Worm (Caenorhabditis elegans): ENCODE results near the gene F54C9.14.

The F54C9.14 gene

DNA sequence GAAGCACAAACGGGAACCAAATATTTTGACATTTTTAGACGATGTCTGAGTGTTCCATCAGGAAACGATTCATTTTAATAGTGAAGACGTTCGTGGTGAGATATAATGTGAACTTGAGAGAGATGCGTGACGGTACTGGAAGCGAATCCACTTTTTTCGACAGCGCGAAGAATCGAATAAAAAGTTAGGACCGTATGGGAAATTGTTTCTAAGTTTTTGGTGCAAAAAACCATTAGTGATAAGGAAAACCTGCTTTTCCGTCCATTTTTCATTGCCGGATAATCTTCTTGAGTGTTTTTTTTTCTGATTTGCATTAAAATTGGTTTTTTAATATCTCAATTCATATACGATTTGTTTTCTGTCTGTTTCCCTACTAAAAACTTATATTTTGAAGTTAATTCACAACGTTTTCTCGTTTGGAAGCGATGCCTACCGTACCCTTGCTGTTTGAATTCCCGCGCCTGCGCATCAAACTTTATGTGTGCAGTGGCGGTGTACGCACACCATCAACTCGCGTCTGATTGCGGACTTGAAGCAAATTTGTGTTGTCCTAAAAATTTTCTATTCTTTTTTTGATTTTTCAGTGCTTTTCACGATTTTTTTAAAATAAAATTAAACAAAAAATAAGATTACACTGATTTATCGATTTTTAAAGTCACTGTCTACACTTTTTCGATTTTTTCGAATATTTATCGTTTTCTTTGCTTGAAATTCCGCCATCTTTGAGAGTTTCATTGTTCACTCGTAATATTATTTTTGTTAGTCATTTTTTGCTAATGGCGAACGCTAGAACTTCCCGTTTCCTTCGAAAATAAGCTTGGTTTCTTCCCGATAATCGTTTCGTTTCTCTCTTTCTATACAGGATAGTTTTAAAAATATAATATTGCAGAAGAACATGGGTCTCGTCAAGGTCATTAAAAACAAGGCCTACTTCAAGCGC is 7.2 kb downstream of the F54C9.14 start, which contains the start of the genes col-38 and rpl-5 (continued):
- TF ChIP-seq ceh-16 (tag; optimal IDR thresholded peaks at IDR 0.05), result peak; percentile 66
- TF ChIP-seq gmeb-1 (tag; optimal IDR thresholded peaks at IDR 0.05), result peak; percentile 97
- peak; percentile 96 for TF ChIP-seq crh-2 (tag; optimal IDR thresholded peaks at IDR 0.05)
- peak; percentile 98 for TF ChIP-seq C34F6.9 (tag; optimal IDR thresholded peaks at IDR 0.05)
- no peak for TF ChIP-seq egl-27 (tag; optimal IDR thresholded peaks at IDR 0.05)
- TF ChIP-seq F13H6.1 (tag; optimal IDR thresholded peaks at IDR 0.05), result peak; percentile 88
- TF ChIP-seq nhr-237 (tag; optimal IDR thresholded peaks at IDR 0.05), result peak; percentile 38
- TF ChIP-seq ceh-82 (tag; optimal IDR thresholded peaks at IDR 0.05), result no peak
- TF ChIP-seq lin-11 (tag; optimal IDR thresholded peaks at IDR 0.05), result peak; percentile 95
- peak; percentile 52 for TF ChIP-seq nhr-12 (tag; optimal IDR thresholded peaks at IDR 0.05)
- TF ChIP-seq nhr-11 (tag; optimal IDR thresholded peaks at IDR 0.05), result no peak
- peak; percentile 81 for TF ChIP-seq fos-1 (tag; optimal IDR thresholded peaks at IDR 0.05)
- no peak for TF ChIP-seq aly-2 (tag; optimal IDR thresholded peaks at IDR 0.05)
- no peak for TF ChIP-seq unc-62 (GFP tag; optimal IDR thresholded peaks at IDR 0.05)
- TF ChIP-seq ama-1 (optimal IDR thresholded peaks at IDR 0.05), result peak; percentile 78
- TF ChIP-seq blmp-1 (tag; optimal IDR thresholded peaks at IDR 0.05; ENCODE audit: insufficient read depth), result peak; percentile 33
- peak; percentile 74 for TF ChIP-seq sem-4 (tag; optimal IDR thresholded peaks at IDR 0.05)
- TF ChIP-seq elt-3 (tag; optimal IDR thresholded peaks at IDR 0.05), result no peak
- no peak for TF ChIP-seq ztf-11 (tag; optimal IDR thresholded peaks at IDR 0.05)
- peak; percentile 87 for TF ChIP-seq nhr-25 (tag; optimal IDR thresholded peaks at IDR 0.05)
- TF ChIP-seq skn-1 (tag; optimal IDR thresholded peaks at IDR 0.05), result no peak
- TF ChIP-seq elt-1 (tag; optimal IDR thresholded peaks at IDR 0.05), result no peak

ce11 chrII:8570977-8571376 is 8.9 kb downstream of the F54C9.14 start, which contains the start of gene bcs-1:
Gene bcs-1, plus strand, starts transcription at chrII:8571085.
- TF ChIP-seq ceh-82 (tag; optimal IDR thresholded peaks at IDR 0.05) (no peak), nhr-11 (tag; optimal IDR thresholded peaks at IDR 0.05) (no peak), ama-1 (optimal IDR thresholded peaks at IDR 0.05) (no peak), sma-9 (GFP tag; optimal IDR thresholded peaks at IDR 0.05) (no peak), sma-9 (tag; optimal IDR thresholded peaks at IDR 0.05) (no peak), nhr-10 (tag; optimal IDR thresholded peaks at IDR 0.05) (no peak), lsy-2 (tag; optimal IDR thresholded peaks at IDR 0.05) (no peak), nhr-25 (tag; optimal IDR thresholded peaks at IDR 0.05) (no peak), blmp-1 (tag; optimal IDR thresholded peaks at IDR 0.05; ENCODE audit: insufficient read depth) (no peak), Y55F3AM.14 (GFP tag; optimal IDR thresholded peaks at IDR 0.05) (no peak), mdl-1 (tag; optimal IDR thresholded peaks at IDR 0.05) (no peak), lin-11 (tag; optimal IDR thresholded peaks at IDR 0.05) (no peak), snpc-4 (tag; optimal IDR thresholded peaks at IDR 0.05) (no peak), elt-3 (tag; optimal IDR thresholded peaks at IDR 0.05) (no peak), nhr-237 (tag; optimal IDR thresholded peaks at IDR 0.05) (no peak), zag-1 (tag; optimal IDR thresholded peaks at IDR 0.05) (no peak), mbf-1 (tag; optimal IDR thresholded peaks at IDR 0.05) (no peak)

ce11 chrII:8573044-8573443 is 10.9 kb downstream of the F54C9.14 start, which contains the start of gene F54C9.7:
Gene F54C9.7, plus strand, starts transcription at chrII:8573344.
- TF ChIP-seq unc-55 (GFP tag; optimal IDR thresholded peaks at IDR 0.05) (peak; percentile 26), peb-1 (tag; optimal IDR thresholded peaks at IDR 0.05) (no peak)

DNA sequence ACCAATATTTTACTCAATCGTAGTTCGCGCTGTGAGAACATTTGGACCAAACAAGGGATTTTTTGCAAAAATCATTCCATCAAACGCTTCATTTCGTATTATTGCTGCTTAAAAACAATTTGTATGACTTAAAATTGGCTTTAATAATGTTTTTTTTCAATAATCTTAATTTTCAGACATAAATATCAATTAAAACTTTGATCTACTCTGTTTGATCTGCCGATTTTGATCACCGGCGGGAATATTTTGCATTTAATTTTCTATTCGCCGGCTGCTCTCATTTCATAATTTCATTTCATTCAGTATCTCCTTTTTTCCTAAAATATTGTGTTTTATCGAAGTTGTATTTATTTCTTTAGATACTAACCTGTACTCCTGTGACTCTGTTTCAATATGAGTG is 13.1 kb downstream of the F54C9.14 start, which contains the start of gene puf-5:
Gene puf-5 (plus strand): TSS at position 358 of the 400 bp plus-strand sequence.
- TF ChIP-seq lin-39 (tag; optimal IDR thresholded peaks at IDR 0.05), result no peak
- no peak for TF ChIP-seq nhr-12 (tag; optimal IDR thresholded peaks at IDR 0.05)
- no peak for TF ChIP-seq nhr-237 (tag; optimal IDR thresholded peaks at IDR 0.05)
- TF ChIP-seq nhr-21 (tag; optimal IDR thresholded peaks at IDR 0.05), result no peak
